Fruit fly (Drosophila melanogaster): ENCODE results near the gene CG17600.

CG17600 gene

dm6 chrX:22529664-22530321 is 14.8 kb downstream of the CG17600 start, which contains the start of gene S6kII (continued):
- TF ChIP-seq toy (GFP tag; IDR thresholded peaks at IDR 0.05) = no peak
- no peak for TF ChIP-seq CG4328 (GFP tag; optimal IDR thresholded peaks at IDR 0.05)
- TF ChIP-seq E2f1 (GFP tag; IDR thresholded peaks at IDR 0.05) = no peak
- TF ChIP-seq kni (GFP tag; optimal IDR thresholded peaks at IDR 0.05) = no peak
- TF ChIP-seq CG2199 (GFP tag; IDR thresholded peaks at IDR 0.05) = no peak
- peak; percentile 18 for TF ChIP-seq Ets97D (GFP tag; optimal IDR thresholded peaks at IDR 0.05)
- TF ChIP-seq fd3F (GFP tag; optimal IDR thresholded peaks at IDR 0.05) = no peak
- peak; percentile 84 for TF ChIP-seq HLH4C (GFP tag; IDR thresholded peaks at IDR 0.05; ENCODE audit: partially characterized antibody)
- no peak for TF ChIP-seq PHDP (tag; optimal IDR thresholded peaks at IDR 0.05)
- peak; percentile 66; the same call in 1 of the 2 replicates for TF ChIP-seq tna (GFP tag; IDR thresholded peaks at IDR 0.05; ENCODE audit: partially characterized antibody)
- no peak for TF ChIP-seq CG4404 (GFP tag; IDR thresholded peaks at IDR 0.05)
- no peak for TF ChIP-seq CG6854 (GFP tag; optimal IDR thresholded peaks at IDR 0.05)
- TF ChIP-seq CG31224 (GFP tag; IDR thresholded peaks at IDR 0.05) = no peak
- TF ChIP-seq CG1792 (GFP tag; optimal IDR thresholded peaks at IDR 0.05) = no peak
- peak; percentile 79 for TF ChIP-seq CG34224 (GFP tag; IDR thresholded peaks at IDR 0.05; ENCODE audit: partially characterized antibody)
- no peak for TF ChIP-seq CG1233 (GFP tag; optimal IDR thresholded peaks at IDR 0.05)
- peak; percentile 47; the same call in 1 of the 2 replicates for TF ChIP-seq CG42726 (GFP tag; IDR thresholded peaks at IDR 0.05; ENCODE audit: partially characterized antibody)
- TF ChIP-seq CG15073 (GFP tag; optimal IDR thresholded peaks at IDR 0.05) = no peak
- TF ChIP-seq psq (GFP tag; optimal IDR thresholded peaks at IDR 0.05) = no peak
- no peak for TF ChIP-seq Oaz (GFP tag; IDR thresholded peaks at IDR 0.05)
- TF ChIP-seq nerfin-1 (tag; optimal IDR thresholded peaks at IDR 0.05) = no peak
- TF ChIP-seq Oli (tag; optimal IDR thresholded peaks at IDR 0.05) = no peak
- no peak for TF ChIP-seq Hmx (GFP tag; optimal IDR thresholded peaks at IDR 0.05)
- TF ChIP-seq NC2α (GFP tag; optimal IDR thresholded peaks at IDR 0.05) = no peak
- no peak for TF ChIP-seq Mrtf (GFP tag; IDR thresholded peaks at IDR 0.05)
- no peak for TF ChIP-seq CG15514 (GFP tag; optimal IDR thresholded peaks at IDR 0.05)

- TF ChIP-seq Dll (GFP tag; IDR thresholded peaks at IDR 0.05; ENCODE audit: partially characterized antibody) = 0 out of 4 replicates have a peak, but pooled peaks have one; percentile 27
- no peak for TF ChIP-seq CG16815 (GFP tag; optimal IDR thresholded peaks at IDR 0.05)
- no peak for TF ChIP-seq CG2678 (tag; optimal IDR thresholded peaks at IDR 0.05)
- peak; percentile 34 for TF ChIP-seq lbe (GFP tag; optimal IDR thresholded peaks at IDR 0.05)
- TF ChIP-seq CG4854 (GFP tag; optimal IDR thresholded peaks at IDR 0.05) = no peak
- TF ChIP-seq Scr (GFP tag; IDR thresholded peaks at IDR 0.05; ENCODE audit: partially characterized antibody) = peak; percentile 20; the same call in 1 of the 2 replicates
- TF ChIP-seq CrebB (tag; optimal IDR thresholded peaks at IDR 0.05) = no peak
- no peak for TF ChIP-seq CG9932 (GFP tag; IDR thresholded peaks at IDR 0.05)
- peak; percentile 48 for TF ChIP-seq BEAF-32 (GFP tag; optimal IDR thresholded peaks at IDR 0.05)
- TF ChIP-seq stwl (tag; optimal IDR thresholded peaks at IDR 0.05) = peak; percentile 57
- peak; percentile 49 for TF ChIP-seq CG12659 (GFP tag; optimal IDR thresholded peaks at IDR 0.05)
- TF ChIP-seq Atf6 (GFP tag; IDR thresholded peaks at IDR 0.05) = no peak
- TF ChIP-seq CG10431 (GFP tag; optimal IDR thresholded peaks at IDR 0.05) = no peak
- TF ChIP-seq CG3065 (GFP tag; optimal IDR thresholded peaks at IDR 0.05) = no peak
- no peak for TF ChIP-seq NfI (GFP tag; optimal IDR thresholded peaks at IDR 0.05)
- no peak for TF ChIP-seq Dbx (GFP tag; IDR thresholded peaks at IDR 0.05)
- TF ChIP-seq ftz-f1 (GFP tag; optimal IDR thresholded peaks at IDR 0.05) = no peak
- peak; percentile 49 for TF ChIP-seq CG17385 (GFP tag; optimal IDR thresholded peaks at IDR 0.05)
- no peak for TF ChIP-seq CG31224 (GFP tag; IDR thresholded peaks at IDR 0.05)
- TF ChIP-seq CG8359 (GFP tag; optimal IDR thresholded peaks at IDR 0.05; ENCODE audit: borderline replicate concordance) = no peak
- no peak for TF ChIP-seq C15 (GFP tag; IDR thresholded peaks at IDR 0.05)
- peak; percentile 46 for TF ChIP-seq exex (tag; optimal IDR thresholded peaks at IDR 0.05)
- TF ChIP-seq Hr3 (GFP tag; optimal IDR thresholded peaks at IDR 0.05) = no peak
- TF ChIP-seq ap (GFP tag; IDR thresholded peaks at IDR 0.05) = no peak
- TF ChIP-seq CG15514 (GFP tag; optimal IDR thresholded peaks at IDR 0.05) = no peak
These were observed 25.1 kb downstream of the CG17600 start, which contains the start of gene CG17598 for dm6 chrX:22540065-22540504. Gene CG17598 (minus strand): TSS chrX:22540383.

All from whole organism, embryonic.